Fruit fly (Drosophila melanogaster): ENCODE results near the gene tnc.

tnc gene

DNA sequence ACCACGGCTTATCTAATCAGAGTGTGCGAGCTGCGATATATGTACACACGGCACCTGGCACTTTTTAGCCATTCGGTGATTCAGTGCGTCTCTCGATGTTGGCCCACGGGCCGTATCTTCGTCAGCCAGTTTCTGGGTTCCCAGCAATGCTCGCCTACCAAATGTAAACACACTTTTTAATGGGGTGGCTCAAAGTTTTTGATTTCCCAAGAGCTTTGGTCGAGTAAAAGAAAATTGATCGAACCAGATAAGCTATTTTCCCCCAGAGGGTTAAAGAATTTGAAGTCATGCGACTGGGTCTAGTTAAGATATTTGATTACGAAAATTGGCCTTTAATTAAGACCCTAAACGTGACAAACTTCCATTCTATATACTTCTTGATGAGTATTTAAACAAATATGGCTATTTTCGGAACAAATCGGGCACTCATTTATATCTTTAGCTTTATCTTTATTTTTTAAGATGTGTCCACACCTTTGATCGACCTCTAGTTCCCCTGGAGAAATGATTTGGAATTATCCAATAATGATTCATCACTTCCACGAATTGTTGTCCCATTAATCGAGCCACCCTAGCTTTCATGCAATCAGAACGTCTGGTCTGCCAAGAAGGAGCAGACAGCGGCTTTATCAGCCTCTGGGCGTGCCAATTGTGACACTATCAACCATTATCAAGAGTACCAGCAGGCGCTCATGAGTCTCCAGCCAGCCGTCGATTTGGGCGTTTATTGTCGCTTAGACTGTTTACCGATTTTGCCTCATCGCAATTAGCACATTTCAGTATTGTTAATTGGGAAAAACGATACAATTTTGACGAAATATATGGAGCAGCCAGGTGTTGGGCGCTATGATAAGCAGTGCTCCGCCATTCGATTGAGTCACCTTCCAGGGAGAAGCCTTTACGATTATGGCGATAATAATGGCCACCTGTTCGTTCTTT is 43.4 kb downstream of the tnc start (continued):
- no peak for TF ChIP-seq nau (GFP tag; optimal IDR thresholded peaks at IDR 0.05)
- peak; percentile 32; the same call in 1 of the 2 replicates for TF ChIP-seq Atf6 (GFP tag; IDR thresholded peaks at IDR 0.05)
- no peak for TF ChIP-seq CG1647 (GFP tag; optimal IDR thresholded peaks at IDR 0.05)
- TF ChIP-seq Ravus (GFP tag; IDR thresholded peaks at IDR 0.05) = no peak
- peak; percentile 41 for TF ChIP-seq Fer1 (GFP tag; optimal IDR thresholded peaks at IDR 0.05)
- no peak for TF ChIP-seq CG17328 (GFP tag; IDR thresholded peaks at IDR 0.05)
- no peak for TF ChIP-seq tio (GFP tag; optimal IDR thresholded peaks at IDR 0.05)
- no peak for TF ChIP-seq toy (GFP tag; IDR thresholded peaks at IDR 0.05)
- TF ChIP-seq seq (GFP tag; IDR thresholded peaks at IDR 0.05) = no peak
- no peak for TF ChIP-seq Tbp (GFP tag; optimal IDR thresholded peaks at IDR 0.05)
- no peak for TF ChIP-seq tgo (GFP tag; IDR thresholded peaks at IDR 0.05)
- TF ChIP-seq Sox100B (GFP tag; optimal IDR thresholded peaks at IDR 0.05) = no peak
- no peak for TF ChIP-seq Gug (GFP tag; IDR thresholded peaks at IDR 0.05)
- TF ChIP-seq CG4404 (GFP tag; IDR thresholded peaks at IDR 0.05) = no peak
- TF ChIP-seq kay (GFP tag; optimal IDR thresholded peaks at IDR 0.05) = peak; percentile 50
- TF ChIP-seq B-H2 (GFP tag; optimal IDR thresholded peaks at IDR 0.05) = peak; percentile 29
- peak; percentile 54 for TF ChIP-seq CG6765 (GFP tag; optimal IDR thresholded peaks at IDR 0.05)
- no peak for TF ChIP-seq jumu (GFP tag; optimal IDR thresholded peaks at IDR 0.05)
- TF ChIP-seq ATbp (GFP tag; optimal IDR thresholded peaks at IDR 0.05) = no peak
- no peak for TF ChIP-seq CG10979 (tag; optimal IDR thresholded peaks at IDR 0.05)
- no peak for TF ChIP-seq Ets97D (GFP tag; optimal IDR thresholded peaks at IDR 0.05)
- no peak for TF ChIP-seq ftz-f1 (GFP tag; optimal IDR thresholded peaks at IDR 0.05)
- no peak for TF ChIP-seq CG15073 (GFP tag; optimal IDR thresholded peaks at IDR 0.05)
- TF ChIP-seq ewg (GFP tag; optimal IDR thresholded peaks at IDR 0.05) = no peak
- no peak for TF ChIP-seq Stat92E (GFP tag; optimal IDR thresholded peaks at IDR 0.05)
- no peak for TF ChIP-seq Ada2b (GFP tag; IDR thresholded peaks at IDR 0.05)
- peak; percentile 72 for TF ChIP-seq CG10543 (GFP tag; optimal IDR thresholded peaks at IDR 0.05)
- TF ChIP-seq MBD-R2 (GFP tag; IDR thresholded peaks at IDR 0.05) = no peak
- TF ChIP-seq CG34422 (GFP tag; IDR thresholded peaks at IDR 0.05) = no peak
- TF ChIP-seq CG30403 (GFP tag; optimal IDR thresholded peaks at IDR 0.05) = peak; percentile 51
- TF ChIP-seq peb (GFP tag; IDR thresholded peaks at IDR 0.05) = no peak
- peak; percentile 47; the same call in 1 of the 2 replicates for TF ChIP-seq Rfx (GFP tag; IDR thresholded peaks at IDR 0.05)
- peak; percentile 70 for TF ChIP-seq Med (GFP tag)
- TF ChIP-seq Dad (GFP tag; optimal IDR thresholded peaks at IDR 0.05) = no peak
- no peak for TF ChIP-seq CG11504 (tag; optimal IDR thresholded peaks at IDR 0.05)
- no peak for TF ChIP-seq CG7987 (GFP tag; optimal IDR thresholded peaks at IDR 0.05)
- no peak for TF ChIP-seq chn (GFP tag; optimal IDR thresholded peaks at IDR 0.05)
- TF ChIP-seq CG2678 (tag; optimal IDR thresholded peaks at IDR 0.05) = no peak
- TF ChIP-seq CG7556 (GFP tag; optimal IDR thresholded peaks at IDR 0.05) = no peak
- peak; percentile 31; the same call in 1 of the 2 replicates for TF ChIP-seq chm (GFP tag; IDR thresholded peaks at IDR 0.05)
- TF ChIP-seq Lim3 (GFP tag; IDR thresholded peaks at IDR 0.05) = no peak
- TF ChIP-seq Oaz (GFP tag; IDR thresholded peaks at IDR 0.05) = no peak
- no peak for TF ChIP-seq CG10209 (GFP tag; optimal IDR thresholded peaks at IDR 0.05)
- TF ChIP-seq Rx (GFP tag; IDR thresholded peaks at IDR 0.05) = no peak
- TF ChIP-seq CG12155 (GFP tag; optimal IDR thresholded peaks at IDR 0.05) = peak; percentile 28
- no peak for TF ChIP-seq tna (GFP tag; IDR thresholded peaks at IDR 0.05; ENCODE audit: partially characterized antibody)
- peak; percentile 26; the same call in 1 of the 2 replicates for TF ChIP-seq sob (GFP tag; IDR thresholded peaks at IDR 0.05)
- no peak for TF ChIP-seq CG2875 (GFP tag; optimal IDR thresholded peaks at IDR 0.05)
- no peak for TF ChIP-seq Sry-δ (GFP tag; optimal IDR thresholded peaks at IDR 0.05)
- TF ChIP-seq tup (GFP tag; optimal IDR thresholded peaks at IDR 0.05) = no peak
